Worm (Caenorhabditis elegans) whole organism, mixed stage, embryonic: ENCODE data around the gene srr-1.

ENCODE experiments used
- blmp-1 ChIP-seq: fragments of 150-350 bp; optimal IDR thresholded peaks from 2 replicates; lab custom pipeline; 2014; ENCODE audit warnings: missing biosample characterization, missing genetic modification characterization
- drap-1 ChIP-seq: fragments of 200-800 bp; sonication (Bioruptor generic); optimal IDR thresholded peaks from 3 replicates; lab custom pipeline; 2018; ENCODE audit warnings: mild to moderate bottlenecking, missing genetic modification characterization, missing compliant biosample characterization
- lin-13 ChIP-seq: fragments of 150-350 bp; optimal IDR thresholded peaks from 2 replicates; lab custom pipeline; 2014; ENCODE audit warnings: missing biosample characterization, missing genetic modification characterization
- nhr-12 ChIP-seq: fragments of 150-350 bp; optimal IDR thresholded peaks from 2 replicates; lab custom pipeline; 2014; ENCODE audit warnings: missing biosample characterization, missing genetic modification characterization
- nhr-237 ChIP-seq: fragments of 150-350 bp; optimal IDR thresholded peaks from 2 replicates; lab custom pipeline; 2014; ENCODE audit warnings: missing biosample characterization, missing genetic modification characterization
- nhr-76 ChIP-seq: sonication (generic microtip); optimal IDR thresholded peaks from 2 replicates; lab custom pipeline; 2017; ENCODE audit warnings: missing biosample characterization, missing genetic modification characterization
- pha-4 ChIP-seq: fragments of 150-350 bp; optimal IDR thresholded peaks from 2 replicates; lab custom pipeline; 2018; ENCODE audit warnings: missing biosample characterization, missing genetic modification reagents, missing genetic modification characterization
- sem-2 ChIP-seq: fragments of 200-800 bp; sonication (Bioruptor generic); optimal IDR thresholded peaks from 2 replicates; lab custom pipeline; 2018; ENCODE audit warnings: mild to moderate bottlenecking, missing genetic modification characterization, missing compliant biosample characterization
- snpc-4 ChIP-seq: fragments of 150-350 bp; optimal IDR thresholded peaks from 2 replicates; lab custom pipeline; 2014; ENCODE audit warnings: missing biosample characterization, missing genetic modification characterization
- unc-39 ChIP-seq: fragments of 150-350 bp; optimal IDR thresholded peaks from 2 replicates; lab custom pipeline; 2014; ENCODE audit warnings: missing biosample characterization, missing genetic modification characterization
- unc-62 ChIP-seq: fragments of 150-350 bp; optimal IDR thresholded peaks from 2 replicates; lab custom pipeline; 2014; ENCODE audit warnings: missing biosample characterization, missing genetic modification reagents, missing genetic modification characterization
- ztf-11 ChIP-seq: fragments of 150-350 bp; optimal IDR thresholded peaks from 2 replicates; lab custom pipeline; 2014; ENCODE audit warnings: missing biosample characterization, missing genetic modification characterization

DNA sequence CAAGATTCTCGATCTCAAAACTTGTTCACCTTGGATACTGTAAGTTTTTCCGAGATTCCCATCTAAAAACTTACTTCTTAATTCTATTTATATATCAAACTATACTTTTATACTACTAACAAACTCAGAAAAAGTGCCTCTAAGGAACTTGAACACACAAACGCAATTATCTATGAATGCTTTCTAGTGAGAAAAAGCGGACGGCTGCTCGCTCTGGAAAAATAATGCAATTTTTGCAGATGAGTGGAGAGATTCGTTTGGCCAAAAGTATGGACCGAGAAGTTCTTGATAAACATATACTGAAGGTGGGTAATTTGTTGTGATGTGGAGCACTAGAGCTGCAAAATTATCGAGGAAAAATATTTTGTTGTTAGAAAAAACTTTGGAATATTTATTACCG, 33.5 kb downstream of the srr-1 start:
- no peak for TF ChIP-seq snpc-4 (tag; lab: Kevin White, UChicago)
- no peak for TF ChIP-seq blmp-1 (tag; lab: Kevin White, UChicago)
- TF ChIP-seq pha-4 (tag; lab: Kevin White, UChicago), result no peak
- TF ChIP-seq nhr-76 (tag; lab: Kevin White, UChicago), result no peak
- no peak for TF ChIP-seq ztf-11 (tag; lab: Kevin White, UChicago)
- TF ChIP-seq lin-13 (tag; lab: Kevin White, UChicago), result no peak
- no peak for TF ChIP-seq unc-39
- TF ChIP-seq drap-1 (GFP tag; lab: Kevin White, UChicago), result no peak
- no peak for TF ChIP-seq unc-62
- TF ChIP-seq nhr-237 (tag; lab: Kevin White, UChicago), result no peak
- no peak for TF ChIP-seq sem-2 (GFP tag; lab: Kevin White, UChicago)
- TF ChIP-seq nhr-12 (tag; lab: Kevin White, UChicago), result no peak
